Worm (Caenorhabditis elegans) whole organism, midembryonic: ENCODE data around the gene C40H1.9.

Source experiments
- T22C8.4 ChIP-seq: fragments of 200-800 bp; sonication (Bioruptor generic); IDR thresholded peaks from 2 replicates; pipeline ENCODE4 v1.3.6; 2022; ENCODE audit warnings: missing genetic modification characterization, missing compliant biosample characterization
- cog-1 ChIP-seq: sonication (generic microtip); optimal IDR thresholded peaks from 2 replicates; lab custom pipeline; 2016; ENCODE audit warnings: missing genetic modification characterization, missing compliant biosample characterization
- flt-1 ChIP-seq: fragments of 200-800 bp; sonication (Bioruptor generic); IDR thresholded peaks from 2 replicates; pipeline ENCODE4 v1.3.6; 2022; ENCODE audit warnings: missing genetic modification characterization, missing compliant biosample characterization
- klf-2 ChIP-seq: fragments of 200-800 bp; sonication (Bioruptor generic); conservative IDR thresholded peaks from 2 replicates; pipeline ENCODE4 v1.3.6; 2022; ENCODE audit warnings: missing genetic modification reagents, missing genetic modification characterization, missing compliant biosample characterization
- med-1 ChIP-seq: sonication (generic microtip); optimal IDR thresholded peaks from 2 replicates; lab custom pipeline; 2017; ENCODE audit warnings: missing genetic modification characterization, mild to moderate bottlenecking, missing compliant biosample characterization, antibody characterized with exemption, missing genetic modification reagents; ENCODE audit not compliant: insufficient read depth
- ref-1 ChIP-seq: fragments of 200-800 bp; sonication (Bioruptor generic); conservative IDR thresholded peaks from 2 replicates; pipeline ENCODE4 v1.3.6; 2022; ENCODE audit warnings: missing genetic modification reagents, missing genetic modification characterization, missing compliant biosample characterization
- tab-1 ChIP-seq: fragments of 200-800 bp; sonication (Bioruptor generic); IDR thresholded peaks from 2 replicates; pipeline ENCODE4 v1.3.6; 2022; ENCODE audit warnings: missing genetic modification characterization, missing compliant biosample characterization
- ztf-23 ChIP-seq: fragments of 200-800 bp; sonication (Bioruptor generic); IDR thresholded peaks from 2 replicates; pipeline ENCODE4 v1.3.6; 2022; ENCODE audit warnings: missing genetic modification reagents, missing genetic modification characterization, missing compliant biosample characterization
- ztf-29 ChIP-seq: fragments of 200-800 bp; sonication (Bioruptor generic); IDR thresholded peaks from 2 replicates; pipeline ENCODE4 v1.3.6; 2022; ENCODE audit warnings: missing genetic modification reagents, missing genetic modification characterization, missing compliant biosample characterization

DNA sequence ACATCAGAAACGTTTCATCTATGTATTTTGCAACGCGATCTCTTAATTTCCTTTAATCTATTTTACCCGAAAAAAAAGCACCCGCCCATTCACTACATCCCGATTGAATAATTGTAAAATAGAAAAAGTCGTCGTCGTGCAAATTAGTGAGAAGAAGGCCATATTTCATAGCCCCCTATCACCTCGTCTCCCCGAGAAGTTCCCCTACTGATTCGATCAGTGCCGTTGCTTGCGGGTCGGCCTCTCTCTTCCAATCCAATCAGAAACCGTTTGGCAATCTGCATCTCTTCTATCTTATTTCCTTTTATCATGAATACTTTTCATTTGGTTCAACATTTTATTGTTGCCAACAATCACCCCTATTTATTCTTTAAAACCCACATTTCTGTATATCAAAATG, 20.6 kb upstream of the C40H1.9 start:
- TF ChIP-seq flt-1 (no peak), tab-1 (GFP tag; lab: Robert Waterston, UW) (no peak), ref-1 (GFP tag; lab: Robert Waterston, UW) (no peak), T22C8.4 (GFP tag; lab: Robert Waterston, UW) (no peak), med-1 (no peak), cog-1 (no peak), klf-2 (GFP tag; lab: Robert Waterston, UW) (no peak), ztf-29 (GFP tag; lab: Robert Waterston, UW) (no peak), ztf-23 (GFP tag; lab: Robert Waterston, UW) (no peak)
